Worm (Caenorhabditis elegans) whole organism, L2 larva: ENCODE results near the gene R107.9.

ENCODE experiments used
- F13H6.1 ChIP-seq: sonication (generic microtip); optimal IDR thresholded peaks from 2 replicates; lab custom pipeline; 2016; ENCODE audit warnings: missing genetic modification characterization, missing compliant biosample characterization
- R02D3.7 ChIP-seq: fragments of 150-350 bp; optimal IDR thresholded peaks from 2 replicates; lab custom pipeline; 2014; ENCODE audit warnings: missing biosample characterization, missing genetic modification characterization
- ZK546.5 ChIP-seq: sonication (generic microtip); optimal IDR thresholded peaks from 2 replicates; lab custom pipeline; 2017; ENCODE audit warnings: missing biosample characterization, missing genetic modification characterization
- ama-1 ChIP-seq: fragments of 150-350 bp; optimal IDR thresholded peaks from 2 replicates; lab custom pipeline; 2018; ENCODE audit warnings: inconsistent platforms
- ceh-82 ChIP-seq: fragments of 150-350 bp; optimal IDR thresholded peaks from 2 replicates; lab custom pipeline; 2014; ENCODE audit warnings: missing biosample characterization, missing genetic modification characterization
- lin-39 ChIP-seq: fragments of 150-350 bp; optimal IDR thresholded peaks from 2 replicates; lab custom pipeline; 2014; ENCODE audit warnings: missing biosample characterization, missing genetic modification reagents, missing genetic modification characterization
- nhr-23 ChIP-seq: fragments of 150-350 bp; optimal IDR thresholded peaks from 2 replicates; lab custom pipeline; 2014; ENCODE audit warnings: missing biosample characterization, missing genetic modification reagents, missing genetic modification characterization
- nhr-237 ChIP-seq: fragments of 150-350 bp; optimal IDR thresholded peaks from 2 replicates; lab custom pipeline; 2014; ENCODE audit warnings: missing biosample characterization, missing genetic modification characterization
- unc-39 ChIP-seq: fragments of 150-350 bp; optimal IDR thresholded peaks from 2 replicates; lab custom pipeline; 2014; ENCODE audit warnings: missing biosample characterization, missing genetic modification characterization
- unc-62 ChIP-seq: fragments of 150-350 bp; optimal IDR thresholded peaks from 2 replicates; lab custom pipeline; 2014; ENCODE audit warnings: missing biosample characterization, missing genetic modification reagents, missing genetic modification characterization
- ztf-11 ChIP-seq: sonication (generic microtip); optimal IDR thresholded peaks from 2 replicates; lab custom pipeline; 2017; ENCODE audit warnings: missing biosample characterization, missing genetic modification characterization

ce11 chrIII:9034133-9034532 is 3.6 kb upstream of the R107.9 start:
- TF ChIP-seq unc-39 (tag; lab: Kevin White, UChicago), result no peak
- no peak for TF ChIP-seq ZK546.5 (tag; lab: Kevin White, UChicago)
- TF ChIP-seq lin-39 (tag; lab: Kevin White, UChicago), result no peak
- TF ChIP-seq nhr-23 (tag; lab: Kevin White, UChicago), result no peak
- no peak for TF ChIP-seq R02D3.7 (tag; lab: Kevin White, UChicago)
- no peak for TF ChIP-seq ceh-82
- TF ChIP-seq ztf-11 (tag; lab: Kevin White, UChicago), result no peak
- TF ChIP-seq F13H6.1 (tag; lab: Kevin White, UChicago), result no peak
- TF ChIP-seq unc-62 (GFP tag; lab: Kevin White, UChicago), result no peak
- TF ChIP-seq nhr-237 (tag; lab: Kevin White, UChicago), result no peak
- TF ChIP-seq ama-1, result no peak
